Fruit fly (Drosophila melanogaster): Measurements from ENCODE around the gene Dscam4.

The Dscam4 gene

dm6 chr3L:8303912-8304311 is 65.5 kb downstream of the Dscam4 start, which contains the start of the genes CG7194 and Sbp2 (continued):
- TF ChIP-seq Med (GFP tag) (peak; percentile 38), CG13775 (GFP tag; optimal IDR thresholded peaks at IDR 0.05) (no peak), Mes4 (GFP tag; optimal IDR thresholded peaks at IDR 0.05) (no peak), CG10209 (GFP tag; optimal IDR thresholded peaks at IDR 0.05) (no peak), bigmax (GFP tag; optimal IDR thresholded peaks at IDR 0.05) (no peak), CG13894 (tag; optimal IDR thresholded peaks at IDR 0.05) (no peak), pho (GFP tag; optimal IDR thresholded peaks at IDR 0.05) (no peak), pan (optimal IDR thresholded peaks at IDR 0.05) (no peak), pan (GFP tag; optimal IDR thresholded peaks at IDR 0.05 in 1 of 2, IDR thresholded peaks at IDR 0.05 in 1 of 2) (peak in 1 of 2 experiments; percentile 15), Elba2 (GFP tag; optimal IDR thresholded peaks at IDR 0.05) (no peak), CG17385 (GFP tag; optimal IDR thresholded peaks at IDR 0.05) (no peak), chn (GFP tag; optimal IDR thresholded peaks at IDR 0.05) (no peak), CG4328 (GFP tag; optimal IDR thresholded peaks at IDR 0.05) (no peak), NfI (GFP tag; optimal IDR thresholded peaks at IDR 0.05) (no peak), slbo (GFP tag; IDR thresholded peaks at IDR 0.05) (0 out of 2 replicates have a peak, but pooled peaks have one; percentile 12), knrl (GFP tag; IDR thresholded peaks at IDR 0.05; ENCODE audit: partially characterized antibody) (no peak), CG10565 (GFP tag; optimal IDR thresholded peaks at IDR 0.05) (no peak), ssp (GFP tag; IDR thresholded peaks at IDR 0.05) (no peak), CG9437 (GFP tag; optimal IDR thresholded peaks at IDR 0.05) (peak; percentile 65), CG32532 (GFP tag; IDR thresholded peaks at IDR 0.05) (no peak), CG6765 (GFP tag; optimal IDR thresholded peaks at IDR 0.05) (no peak), CTCF (GFP tag; optimal IDR thresholded peaks at IDR 0.05) (peak; percentile 47), nom (GFP tag; optimal IDR thresholded peaks at IDR 0.05) (peak; percentile 1), gfzf (GFP tag; optimal IDR thresholded peaks at IDR 0.05) (peak; percentile 16), CG4617 (GFP tag; optimal IDR thresholded peaks at IDR 0.05; ENCODE audit: borderline replicate concordance) (peak; percentile 20), CG4360 (GFP tag; IDR thresholded peaks at IDR 0.05) (peak; percentile 39), row (GFP tag; IDR thresholded peaks at IDR 0.05) (peak; percentile 23; the same call in 1 of the 3 replicates), MESR4 (GFP tag; optimal IDR thresholded peaks at IDR 0.05) (peak; percentile 47), CG30020 (tag; optimal IDR thresholded peaks at IDR 0.05) (no peak), CG2199 (GFP tag; IDR thresholded peaks at IDR 0.05) (peak; percentile 28; the same call in 1 of the 3 replicates), CG1603 (tag; optimal IDR thresholded peaks at IDR 0.05) (no peak), maf-S (GFP tag; optimal IDR thresholded peaks at IDR 0.05) (no peak), amos (GFP tag; IDR thresholded peaks at IDR 0.05; ENCODE audit: partially characterized antibody) (no peak), pzg (GFP tag; optimal IDR thresholded peaks at IDR 0.05) (peak; percentile 28), bbx (GFP tag; IDR thresholded peaks at IDR 0.05; ENCODE audit: partially characterized antibody) (peak; percentile 7; the same call in 1 of the 2 replicates), jumu (GFP tag; optimal IDR thresholded peaks at IDR 0.05) (no peak), E2f2 (GFP tag; IDR thresholded peaks at IDR 0.05) (peak; percentile 69), MBD-R2 (GFP tag; IDR thresholded peaks at IDR 0.05) (peak; percentile 49), PHDP (tag; optimal IDR thresholded peaks at IDR 0.05) (no peak), CG34224 (GFP tag; IDR thresholded peaks at IDR 0.05; ENCODE audit: partially characterized antibody) (0 out of 3 replicates have a peak, but pooled peaks have one; percentile 29), Ssrp (tag; optimal IDR thresholded peaks at IDR 0.05) (no peak), CG13287 (GFP tag; IDR thresholded peaks at IDR 0.05; ENCODE audit: partially characterized antibody) (0 out of 2 replicates have a peak, but pooled peaks have one; percentile 17), nau (GFP tag; optimal IDR thresholded peaks at IDR 0.05) (no peak), Dp (GFP tag; optimal IDR thresholded peaks at IDR 0.05) (peak; percentile 53), insv (GFP tag; optimal IDR thresholded peaks at IDR 0.05) (no peak), grau (tag; optimal IDR thresholded peaks at IDR 0.05) (no peak), CG11504 (tag; optimal IDR thresholded peaks at IDR 0.05) (no peak), NK7.1 (GFP tag; optimal IDR thresholded peaks at IDR 0.05) (no peak), HHEX (GFP tag; optimal IDR thresholded peaks at IDR 0.05) (no peak), Hmr (GFP tag; optimal IDR thresholded peaks at IDR 0.05) (no peak), bab2 (GFP tag; optimal IDR thresholded peaks at IDR 0.05) (no peak)
